Worm (Caenorhabditis elegans) whole organism, L1 larva: Measurements from ENCODE around the gene acy-1.

Experiments used
- C34B4.2 ChIP-seq: sonication (generic microtip); optimal IDR thresholded peaks from 2 replicates; lab custom pipeline; 2017; ENCODE audit warnings: mild to moderate bottlenecking, missing genetic modification characterization, missing compliant biosample characterization
- F16B12.6 ChIP-seq: fragments of 150-350 bp; optimal IDR thresholded peaks from 2 replicates; lab custom pipeline; 2014; ENCODE audit warnings: missing biosample characterization, missing genetic modification characterization
- aha-1 ChIP-seq: fragments of 150-350 bp; optimal IDR thresholded peaks from 2 replicates; lab custom pipeline; 2014; ENCODE audit warnings: missing biosample characterization, missing genetic modification characterization
- ceh-88 ChIP-seq: fragments of 200-800 bp; sonication (Bioruptor generic); IDR thresholded peaks from 2 replicates; pipeline ENCODE4 v1.3.6; 2022; ENCODE audit warnings: missing genetic modification characterization, missing compliant biosample characterization
- ces-1 ChIP-seq: fragments of 150-350 bp; optimal IDR thresholded peaks from 2 replicates; lab custom pipeline; 2014; ENCODE audit warnings: missing biosample characterization, missing genetic modification reagents, missing genetic modification characterization
- dpl-1 ChIP-seq, 3 experiments: fragments of 150-350 bp in 2 of 3; sonication (generic microtip) in 1 of 3; optimal IDR thresholded peaks; 2 replicates each; lab custom pipeline; 2014 to 2017; ENCODE audit warnings: missing biosample characterization in 3 of 3, missing genetic modification characterization in 3 of 3, missing genetic modification reagents in 3 of 3
- efl-1 ChIP-seq, 4 experiments: fragments of 150-350 bp; optimal IDR thresholded peaks in 3 of 4; peaks in 1 of 4; 1 replicate in 1 of 4; 2 replicates in 3 of 4; lab custom pipeline; 2014; ENCODE audit warnings: missing biosample characterization in 2 of 4, missing genetic modification characterization in 2 of 4, missing genetic modification reagents in 2 of 4
- elt-3 ChIP-seq, 6 experiments: fragments of 150-350 bp in 1 of 6; sonication (generic microtip); optimal IDR thresholded peaks; 2 replicates each; lab custom pipeline; 2017 to 2018; ENCODE audit warnings: missing biosample characterization in 6 of 6, missing genetic modification characterization in 6 of 6, inconsistent platforms in 1 of 6
- fkh-8 ChIP-seq: sonication (generic microtip); optimal IDR thresholded peaks from 2 replicates; lab custom pipeline; 2016; ENCODE audit warnings: mild to moderate bottlenecking, missing genetic modification characterization, missing compliant biosample characterization
- hlh-4 ChIP-seq: sonication (generic microtip); optimal IDR thresholded peaks from 2 replicates; lab custom pipeline; 2016; ENCODE audit warnings: mild to moderate bottlenecking, missing genetic modification characterization, missing compliant biosample characterization
- irx-1 ChIP-seq: sonication (generic microtip); optimal IDR thresholded peaks from 2 replicates; lab custom pipeline; 2016; ENCODE audit warnings: missing genetic modification characterization, missing compliant biosample characterization
- lin-14 ChIP-seq: fragments of 200-800 bp; sonication (Bioruptor generic); optimal IDR thresholded peaks from 2 replicates; lab custom pipeline; 2018; ENCODE audit warnings: mild to moderate bottlenecking, missing genetic modification characterization, moderate library complexity, missing compliant biosample characterization
- lin-15B ChIP-seq: fragments of 150-350 bp; sonication (generic microtip); optimal IDR thresholded peaks from 3 replicates; lab custom pipeline; 2014; ENCODE audit warnings: missing biosample characterization, missing genetic modification characterization
- lin-35 ChIP-seq, 2 experiments: fragments of 150-350 bp; optimal IDR thresholded peaks; 2 replicates each; lab custom pipeline; 2014; ENCODE audit warnings: missing biosample characterization in 2 of 2, missing genetic modification characterization in 2 of 2, missing genetic modification reagents in 2 of 2
- lin-39 ChIP-seq: fragments of 150-350 bp; optimal IDR thresholded peaks from 2 replicates; lab custom pipeline; 2014; ENCODE audit warnings: missing biosample characterization, missing genetic modification reagents, missing genetic modification characterization
- lir-3 ChIP-seq: sonication (generic microtip); optimal IDR thresholded peaks from 2 replicates; lab custom pipeline; 2016; ENCODE audit warnings: mild to moderate bottlenecking, missing genetic modification characterization, moderate library complexity, missing compliant biosample characterization; ENCODE audit not compliant: poor library complexity
- lsy-2 ChIP-seq, 2 experiments: fragments of 150-350 bp; optimal IDR thresholded peaks; 2 replicates each; lab custom pipeline; 2014; ENCODE audit warnings: missing biosample characterization in 2 of 2, missing genetic modification characterization in 2 of 2
- mef-2 ChIP-seq: fragments of 150-350 bp; optimal IDR thresholded peaks from 2 replicates; lab custom pipeline; 2014; ENCODE audit warnings: missing biosample characterization, missing genetic modification characterization
- nhr-12 ChIP-seq: sonication (generic microtip); optimal IDR thresholded peaks from 2 replicates; lab custom pipeline; 2017; ENCODE audit warnings: missing biosample characterization, missing genetic modification characterization
- nhr-76 ChIP-seq: sonication (generic microtip); optimal IDR thresholded peaks from 2 replicates; lab custom pipeline; 2017; ENCODE audit warnings: missing biosample characterization, missing genetic modification characterization
- nhr-77 ChIP-seq: fragments of 150-350 bp; optimal IDR thresholded peaks from 2 replicates; lab custom pipeline; 2014; ENCODE audit warnings: missing biosample characterization, missing genetic modification characterization
- nhr-85 ChIP-seq: sonication (generic microtip); peaks from one replicate; lab custom pipeline; 2016; ENCODE audit warnings: missing genetic modification characterization, inconsistent platforms, missing compliant biosample characterization
- nhr-90 ChIP-seq: sonication (generic microtip); optimal IDR thresholded peaks from 2 replicates; lab custom pipeline; 2016; ENCODE audit warnings: mild to moderate bottlenecking, missing genetic modification characterization, missing compliant biosample characterization; ENCODE audit not compliant: poor library complexity
- pax-3 ChIP-seq: fragments of 200-800 bp; sonication (Bioruptor generic); optimal IDR thresholded peaks from 2 replicates; lab custom pipeline; 2018; ENCODE audit warnings: mild to moderate bottlenecking, missing genetic modification characterization, moderate library complexity, missing compliant biosample characterization
- pqm-1 ChIP-seq: sonication (generic microtip); optimal IDR thresholded peaks from 3 replicates; lab custom pipeline; 2017; ENCODE audit warnings: missing biosample characterization, missing genetic modification characterization
- snpc-4 ChIP-seq: fragments of 150-350 bp; optimal IDR thresholded peaks from 2 replicates; lab custom pipeline; 2014; ENCODE audit warnings: missing biosample characterization, missing genetic modification characterization
- snu-23 ChIP-seq: sonication (generic microtip); optimal IDR thresholded peaks from 2 replicates; lab custom pipeline; 2016; ENCODE audit warnings: missing genetic modification characterization, missing compliant biosample characterization
- sox-4 ChIP-seq: sonication (generic microtip); optimal IDR thresholded peaks from 2 replicates; lab custom pipeline; 2016; ENCODE audit warnings: missing genetic modification characterization, missing compliant biosample characterization
- tbx-2 ChIP-seq: sonication (generic microtip); optimal IDR thresholded peaks from 2 replicates; lab custom pipeline; 2016; ENCODE audit warnings: missing genetic modification characterization, missing compliant biosample characterization
- tlp-1 ChIP-seq: fragments of 150-350 bp; optimal IDR thresholded peaks from 2 replicates; lab custom pipeline; 2014; ENCODE audit warnings: missing biosample characterization, missing genetic modification characterization
- unc-30 ChIP-seq: sonication (generic microtip); optimal IDR thresholded peaks from 2 replicates; lab custom pipeline; 2017; ENCODE audit warnings: missing biosample characterization, missing genetic modification characterization
- unc-86 ChIP-seq: sonication (generic microtip); optimal IDR thresholded peaks from 2 replicates; lab custom pipeline; 2016; ENCODE audit warnings: missing genetic modification characterization, missing compliant biosample characterization
- xbp-1 ChIP-seq: sonication (generic microtip); optimal IDR thresholded peaks from 2 replicates; lab custom pipeline; 2016; ENCODE audit warnings: missing genetic modification characterization, missing compliant biosample characterization
- zag-1 ChIP-seq: fragments of 150-350 bp; optimal IDR thresholded peaks from 2 replicates; lab custom pipeline; 2014; ENCODE audit warnings: missing biosample characterization, missing genetic modification characterization
- ztf-11 ChIP-seq, 2 experiments: sonication (generic microtip); optimal IDR thresholded peaks; 2 replicates each; lab custom pipeline; 2016 to 2017; ENCODE audit warnings: missing genetic modification characterization in 2 of 2, missing biosample characterization in 1 of 2, missing compliant biosample characterization in 1 of 2

Gene acy-1

DNA sequence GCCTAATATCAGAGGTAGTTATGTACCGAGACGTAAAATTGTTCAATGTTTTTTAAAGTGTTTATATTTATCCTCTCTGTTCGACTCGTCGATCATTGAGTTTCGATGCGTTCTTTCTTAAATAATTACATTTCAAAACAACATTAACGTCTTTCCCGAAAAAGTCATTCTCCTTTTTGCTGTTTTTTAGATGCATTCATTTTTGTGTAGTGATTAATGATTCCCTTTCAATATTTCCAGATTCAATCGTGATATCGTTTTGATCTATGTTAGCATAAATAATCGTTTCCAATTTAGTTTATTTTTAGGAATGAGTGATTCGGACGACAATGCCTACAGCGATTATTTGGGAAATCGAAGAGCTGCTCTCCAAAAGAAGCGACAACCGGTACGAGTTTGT, 28.2 kb upstream of the acy-1 start, which contains the start of gene T04A8.8:
TSS of gene T04A8.8 (plus strand) at position 301 of the 400 bp plus-strand sequence.
- TF ChIP-seq hlh-4 (tag; lab: Kevin White, UChicago), result no peak
- TF ChIP-seq nhr-12 (tag; lab: Kevin White, UChicago), result no peak
- TF ChIP-seq nhr-85 (tag; lab: Kevin White, UChicago), result no peak
- TF ChIP-seq tbx-2 (tag; lab: Kevin White, UChicago), result no peak
- no peak for TF ChIP-seq lin-39 (tag; lab: Kevin White, UChicago)
- TF ChIP-seq fkh-8, result no peak
- no peak for TF ChIP-seq snu-23 (GFP tag; lab: Kevin White, UChicago)
- TF ChIP-seq C34B4.2 (tag; lab: Kevin White, UChicago), result no peak
- no peak for TF ChIP-seq F16B12.6 (tag; lab: Kevin White, UChicago)
- no peak for TF ChIP-seq ztf-11 (tag; optimal IDR thresholded peaks at IDR 0.05; lab: Kevin White, UChicago)
- no peak for TF ChIP-seq zag-1 (tag; lab: Kevin White, UChicago)
- TF ChIP-seq aha-1 (tag; lab: Kevin White, UChicago), result no peak
- TF ChIP-seq snpc-4 (tag; lab: Kevin White, UChicago), result no peak
- no peak for TF ChIP-seq ceh-88 (GFP tag; lab: Robert Waterston, UW)
- no peak for TF ChIP-seq pax-3 (tag; lab: Kevin White, UChicago)

DNA sequence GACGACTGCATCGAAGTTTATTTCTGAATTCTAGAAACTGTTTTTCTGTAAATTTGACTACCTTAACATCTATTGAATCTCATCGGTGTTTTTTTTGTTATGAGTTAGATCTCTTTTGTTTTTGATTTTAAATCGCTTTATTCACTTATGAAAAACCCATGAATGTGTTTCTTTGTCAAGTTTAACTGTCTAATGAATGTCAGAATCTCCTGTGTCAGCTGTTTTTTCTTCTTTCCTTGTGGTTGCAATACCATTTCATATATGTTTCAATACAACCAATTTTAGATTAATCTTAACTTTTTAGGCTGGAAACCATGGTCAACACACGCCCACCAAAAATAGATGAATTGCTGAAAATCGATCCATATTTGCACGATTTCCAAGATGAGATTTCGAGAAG, 26.8 kb upstream of the acy-1 start, which contains the start of gene T04A8.7:
TSS of gene T04A8.7 (plus strand) at position 301 of the 400 bp plus-strand sequence.
- TF ChIP-seq lin-35 (GFP tag; optimal IDR thresholded peaks at IDR 0.05; lab: Kevin White, UChicago), result no peak
- no peak for TF ChIP-seq pqm-1 (tag; lab: Kevin White, UChicago)
- no peak for TF ChIP-seq xbp-1 (tag; lab: Kevin White, UChicago)
- no peak for TF ChIP-seq F16B12.6 (tag; lab: Kevin White, UChicago)
- TF ChIP-seq dpl-1 (GFP tag; optimal IDR thresholded peaks at IDR 0.05; lab: Kevin White, UChicago), result no peak
- TF ChIP-seq nhr-90 (tag; lab: Kevin White, UChicago), result no peak
- no peak for TF ChIP-seq sox-4 (tag; lab: Kevin White, UChicago)
- TF ChIP-seq irx-1 (tag; lab: Kevin White, UChicago), result no peak
- TF ChIP-seq lin-15B (tag; lab: Kevin White, UChicago), result no peak
- no peak for TF ChIP-seq ces-1 (GFP tag; lab: Kevin White, UChicago)
- TF ChIP-seq unc-86 (tag; lab: Kevin White, UChicago), result no peak
- no peak for TF ChIP-seq elt-3 (tag; optimal IDR thresholded peaks at IDR 0.05; lab: Kevin White, UChicago)
- TF ChIP-seq lsy-2 (tag; optimal IDR thresholded peaks at IDR 0.05; lab: Kevin White, UChicago), result no peak

DNA sequence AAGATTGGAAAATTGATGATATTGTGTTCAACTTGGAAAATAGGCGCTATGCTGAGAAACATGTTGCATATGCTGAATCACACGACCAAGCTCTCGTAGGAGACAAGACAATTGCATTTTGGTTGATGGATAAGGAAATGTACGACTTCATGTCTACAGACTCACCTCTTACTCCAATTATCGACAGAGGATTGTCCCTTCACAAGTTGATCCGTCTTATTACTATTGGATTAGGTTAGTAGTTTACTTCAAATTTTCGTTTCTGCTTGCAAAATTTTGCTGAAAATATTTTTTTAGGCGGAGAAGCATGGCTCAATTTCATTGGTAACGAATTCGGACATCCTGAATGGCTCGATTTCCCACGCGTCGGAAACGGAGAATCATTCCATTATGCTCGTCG, 25.0 kb upstream of the acy-1 start:
- TF ChIP-seq pax-3 (tag; lab: Kevin White, UChicago) (no peak), efl-1 (optimal IDR thresholded peaks at IDR 0.05; lab: Kevin White, UChicago) (no peak), efl-1 (GFP tag; optimal IDR thresholded peaks at IDR 0.05 in 1 of 2; lab: Kevin White, UChicago) (peak in 1 of 2 experiments; percentile 34)

DNA sequence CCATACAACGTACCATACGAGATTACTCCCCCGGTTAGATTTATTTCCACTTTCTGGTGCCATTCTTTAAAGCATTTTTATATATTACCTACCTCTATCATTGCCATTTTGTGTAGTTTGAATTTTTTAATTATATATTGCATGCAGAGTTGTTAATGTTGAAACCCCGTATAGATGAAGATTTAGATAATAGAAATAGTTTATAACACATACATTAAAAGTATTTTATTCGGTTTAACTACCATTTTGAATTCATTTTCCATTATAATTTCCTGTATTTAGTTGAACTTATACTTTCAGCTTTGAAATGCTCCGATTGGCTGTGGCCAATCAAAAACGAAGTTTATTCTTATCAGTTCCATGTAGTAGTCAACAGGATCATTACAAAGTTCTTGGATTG, 24.1 kb upstream of the acy-1 start, which contains the start of gene dnj-18:
TSS of gene dnj-18 (plus strand) at position 301 of the 400 bp plus-strand sequence.
- TF ChIP-seq lin-35 (GFP tag; optimal IDR thresholded peaks at IDR 0.05; lab: Kevin White, UChicago), result no peak
- TF ChIP-seq fkh-8, result no peak
- TF ChIP-seq nhr-77 (tag; lab: Kevin White, UChicago), result no peak
- no peak for TF ChIP-seq unc-30
- TF ChIP-seq hlh-4 (tag; lab: Kevin White, UChicago), result no peak
- TF ChIP-seq tlp-1 (tag; lab: Kevin White, UChicago), result no peak
- no peak for TF ChIP-seq elt-3 (tag; optimal IDR thresholded peaks at IDR 0.05; lab: Kevin White, UChicago)
- no peak for TF ChIP-seq mef-2 (tag; lab: Kevin White, UChicago)
- no peak for TF ChIP-seq lin-14 (GFP tag; lab: Kevin White, UChicago)
- TF ChIP-seq lir-3, result no peak
- TF ChIP-seq lin-15B (tag; lab: Kevin White, UChicago), result no peak
- no peak for TF ChIP-seq nhr-76 (tag; lab: Kevin White, UChicago)
